Fruit fly (Drosophila melanogaster) whole organism: ENCODE results near the gene CG18223.

Experiments
- CG8478 ChIP-seq: fragments of >200 bp; optimal IDR thresholded peaks from 2 replicates; lab custom pipeline; 2018; ENCODE audit warnings: inconsistent platforms
- Dll ChIP-seq: fragments of >200 bp; optimal IDR thresholded peaks from 2 replicates; lab custom pipeline; 2017
- EcR ChIP-seq, 2 experiments: fragments of >200 bp; optimal IDR thresholded peaks; 2 replicates each; lab custom pipeline; 2017; ENCODE audit warnings: missing biosample characterization in 2 of 2, missing genetic modification characterization in 2 of 2, missing genetic modification reagents in 2 of 2
- pan ChIP-seq: fragments of >200 bp; optimal IDR thresholded peaks from 2 replicates; lab custom pipeline; 2017
- psq ChIP-seq: fragments of >200 bp; optimal IDR thresholded peaks from 2 replicates; lab custom pipeline; 2017
- usp ChIP-seq: fragments of >200 bp; optimal IDR thresholded peaks from 2 replicates; lab custom pipeline; 2017; ENCODE audit warnings: missing biosample characterization, missing genetic modification characterization, mixed read lengths

DNA sequence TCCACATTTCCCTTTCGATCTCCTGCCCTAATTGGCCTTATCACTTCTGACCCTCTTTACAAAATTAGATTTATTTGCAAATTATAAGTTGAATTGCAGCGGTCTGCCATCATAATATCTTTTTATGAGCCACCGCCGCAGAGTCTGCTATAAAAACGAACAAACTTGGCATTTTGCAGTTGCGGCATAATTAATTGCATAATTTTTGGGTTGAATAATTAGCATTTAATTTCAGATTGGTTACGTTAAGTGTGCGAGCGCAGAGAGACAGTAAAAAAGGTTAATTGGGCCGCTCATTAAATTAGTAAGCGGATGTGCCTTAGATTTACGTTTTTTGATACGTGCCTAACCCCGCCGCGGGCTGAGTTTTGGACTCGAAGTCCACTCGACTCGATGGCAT lies 29.0 kb upstream of the CG18223 start:
- TF ChIP-seq Dll (lab: Kevin White, UChicago) (no peak), psq (lab: Kevin White, UChicago) (no peak), pan (no peak), usp (GFP tag; lab: Kevin White, UChicago) (no peak), CG8478 (no peak), EcR (GFP tag; optimal IDR thresholded peaks at IDR 0.05; lab: Kevin White, UChicago) (no peak)
